Worm (Caenorhabditis elegans) whole organism, L4 larva: ENCODE data around the gene bgal-1.

Experiments used
- D1046.2 ChIP-seq: fragments of 200-800 bp; sonication (Bioruptor generic); IDR thresholded peaks from 2 replicates; pipeline ENCODE4 v1.3.6; 2022; ENCODE audit warnings: missing genetic modification characterization, missing compliant biosample characterization
- F10B5.3 ChIP-seq: sonication (generic microtip); optimal IDR thresholded peaks from 2 replicates; lab custom pipeline; 2016; ENCODE audit warnings: mild to moderate bottlenecking, missing genetic modification characterization, missing compliant biosample characterization
- F26F4.8 ChIP-seq: fragments of 200-800 bp; sonication (Bioruptor generic); conservative IDR thresholded peaks from 2 replicates; pipeline ENCODE4 v1.3.6; 2022; ENCODE audit warnings: missing genetic modification characterization, missing compliant biosample characterization
- F37D6.2 ChIP-seq: sonication (generic microtip); optimal IDR thresholded peaks from 2 replicates; lab custom pipeline; 2016; ENCODE audit warnings: mild to moderate bottlenecking, missing genetic modification characterization, missing compliant biosample characterization
- F44E2.7 ChIP-seq: fragments of 200-800 bp; sonication (Bioruptor generic); IDR thresholded peaks from 2 replicates; pipeline ENCODE4 v2.1.2; 2022; ENCODE audit warnings: missing genetic modification characterization, missing compliant biosample characterization
- Y48G9A.11 ChIP-seq: fragments of 200-800 bp; sonication (Bioruptor generic); IDR thresholded peaks from 2 replicates; pipeline ENCODE4 v1.3.6; 2022; ENCODE audit warnings: missing genetic modification reagents, missing genetic modification characterization, missing compliant biosample characterization
- aha-1 ChIP-seq: fragments of 150-350 bp; peaks from one replicate; lab custom pipeline; 2014; ENCODE audit warnings: missing biosample characterization, missing genetic modification characterization
- attf-4 ChIP-seq: sonication (generic microtip); optimal IDR thresholded peaks from 3 replicates; lab custom pipeline; 2017; ENCODE audit warnings: missing biosample characterization, missing genetic modification characterization
- ceh-20 ChIP-seq: fragments of 200-800 bp; sonication (Bioruptor generic); IDR thresholded peaks from 2 replicates; pipeline ENCODE4 v1.3.6; 2022; ENCODE audit warnings: missing genetic modification reagents, missing genetic modification characterization, missing compliant biosample characterization
- ceh-62 ChIP-seq: sonication (generic microtip); optimal IDR thresholded peaks from 2 replicates; lab custom pipeline; 2017; ENCODE audit warnings: missing biosample characterization, missing genetic modification characterization
- daf-16 ChIP-seq, 3 experiments: sonication (generic microtip); optimal IDR thresholded peaks; 2 replicates each; lab custom pipeline; 2016 to 2017; ENCODE audit warnings: missing genetic modification characterization in 3 of 3, missing genetic modification reagents in 3 of 3, mild to moderate bottlenecking in 2 of 3, missing compliant biosample characterization in 2 of 3, missing biosample characterization in 1 of 3, moderate library complexity in 1 of 3
- daf-8 ChIP-seq: fragments of 200-800 bp; sonication (Bioruptor generic); IDR thresholded peaks from 2 replicates; pipeline ENCODE4 v1.3.6; 2022; ENCODE audit warnings: missing genetic modification characterization, missing compliant biosample characterization
- dmd-6 ChIP-seq: fragments of 200-800 bp; sonication (Bioruptor generic); IDR thresholded peaks from 2 replicates; pipeline ENCODE4 v1.3.6; 2022; ENCODE audit warnings: missing genetic modification reagents, missing genetic modification characterization, missing compliant biosample characterization
- dve-1 ChIP-seq: sonication (generic microtip); optimal IDR thresholded peaks from 2 replicates; lab custom pipeline; 2017; ENCODE audit warnings: antibody characterized with exemption, mild to moderate bottlenecking, missing genetic modification characterization, missing compliant biosample characterization; ENCODE audit not compliant: insufficient read depth
- egl-43 ChIP-seq: fragments of 200-800 bp; sonication (Bioruptor generic); IDR thresholded peaks from 2 replicates; pipeline ENCODE4 v1.3.6; 2022; ENCODE audit warnings: missing genetic modification reagents, missing genetic modification characterization, missing compliant biosample characterization
- fkh-10 ChIP-seq: fragments of 150-350 bp; optimal IDR thresholded peaks from 2 replicates; lab custom pipeline; 2014; ENCODE audit warnings: missing biosample characterization, missing genetic modification reagents, missing genetic modification characterization
- hlh-11 ChIP-seq: fragments of 200-800 bp; sonication (Bioruptor generic); optimal IDR thresholded peaks from 2 replicates; lab custom pipeline; 2018; ENCODE audit warnings: mild to moderate bottlenecking, missing genetic modification characterization, missing compliant biosample characterization
- hlh-30 ChIP-seq: sonication (generic microtip); optimal IDR thresholded peaks from 2 replicates; lab custom pipeline; 2017; ENCODE audit warnings: antibody characterized with exemption, mild to moderate bottlenecking, missing genetic modification characterization, missing compliant biosample characterization; ENCODE audit not compliant: insufficient read depth
- lin-13 ChIP-seq: fragments of 150-350 bp; optimal IDR thresholded peaks from 2 replicates; lab custom pipeline; 2014; ENCODE audit warnings: missing biosample characterization, missing genetic modification reagents, missing genetic modification characterization
- lin-29 ChIP-seq: fragments of 200-800 bp; sonication (Bioruptor generic); IDR thresholded peaks from 2 replicates; pipeline ENCODE4 v1.3.6; 2022; ENCODE audit warnings: missing genetic modification reagents, missing genetic modification characterization, missing compliant biosample characterization
- lin-39 ChIP-seq: fragments of 150-350 bp; optimal IDR thresholded peaks from 2 replicates; lab custom pipeline; 2014; ENCODE audit warnings: missing biosample characterization, missing genetic modification reagents, missing genetic modification characterization
- lir-3 ChIP-seq: sonication (generic microtip); optimal IDR thresholded peaks from 2 replicates; lab custom pipeline; 2016; ENCODE audit warnings: mild to moderate bottlenecking, missing genetic modification characterization, missing compliant biosample characterization
- mdl-1 ChIP-seq, 2 experiments: fragments of 150-350 bp in 1 of 2; sonication (generic microtip) in 1 of 2; optimal IDR thresholded peaks; 2 replicates each; lab custom pipeline; 2014 to 2017; ENCODE audit warnings: missing biosample characterization in 2 of 2, missing genetic modification characterization in 2 of 2
- mep-1 ChIP-seq: fragments of 150-350 bp; sonication (generic microtip); optimal IDR thresholded peaks from 3 replicates; lab custom pipeline; 2014; ENCODE audit warnings: missing biosample characterization, missing genetic modification characterization
- mxl-2 ChIP-seq: fragments of 200-800 bp; sonication (Bioruptor generic); conservative IDR thresholded peaks from 2 replicates; pipeline ENCODE4 v1.3.6; 2022; ENCODE audit warnings: missing genetic modification reagents, missing genetic modification characterization, missing compliant biosample characterization
- mxl-3 ChIP-seq: fragments of 200-800 bp; sonication (Bioruptor generic); optimal IDR thresholded peaks from 2 replicates; lab custom pipeline; 2018; ENCODE audit warnings: mild to moderate bottlenecking, missing genetic modification characterization, missing compliant biosample characterization
- nhr-25 ChIP-seq: sonication (generic microtip); optimal IDR thresholded peaks from 2 replicates; lab custom pipeline; 2017; ENCODE audit warnings: missing genetic modification characterization, mild to moderate bottlenecking, missing compliant biosample characterization, antibody characterized with exemption, moderate library complexity, borderline replicate concordance; ENCODE audit not compliant: insufficient read depth
- nhr-28 ChIP-seq: fragments of 150-350 bp; optimal IDR thresholded peaks from 2 replicates; lab custom pipeline; 2014; ENCODE audit warnings: missing biosample characterization, missing genetic modification characterization
- nhr-42 ChIP-seq: fragments of 200-800 bp; sonication (Bioruptor generic); IDR thresholded peaks from 2 replicates; pipeline ENCODE4 v1.3.6; 2022; ENCODE audit warnings: missing genetic modification characterization, missing compliant biosample characterization
- nhr-48 ChIP-seq: sonication (generic microtip); optimal IDR thresholded peaks from 2 replicates; lab custom pipeline; 2016; ENCODE audit warnings: mild to moderate bottlenecking, missing genetic modification characterization, missing compliant biosample characterization
- nhr-77 ChIP-seq: fragments of 150-350 bp; optimal IDR thresholded peaks from 2 replicates; lab custom pipeline; 2014; ENCODE audit warnings: missing biosample characterization, missing genetic modification characterization
- pha-4 ChIP-seq, 2 experiments: fragments of 150-350 bp in 1 of 2; fragments of 200-800 bp in 1 of 2; sonication (Bioruptor generic) in 1 of 2; IDR thresholded peaks in 1 of 2; optimal IDR thresholded peaks in 1 of 2; 2 replicates each; pipeline versions ENCODE4 v1.3.6 to Lab custom; 2014 to 2022; ENCODE audit warnings: missing genetic modification characterization in 2 of 2, missing genetic modification reagents in 2 of 2, missing biosample characterization in 1 of 2, missing compliant biosample characterization in 1 of 2
- spr-3 ChIP-seq: fragments of 200-800 bp; sonication (Bioruptor generic); optimal IDR thresholded peaks from 2 replicates; lab custom pipeline; 2018; ENCODE audit warnings: mild to moderate bottlenecking, missing genetic modification characterization, missing compliant biosample characterization
- tag-97 ChIP-seq: fragments of 200-800 bp; sonication (Bioruptor generic); IDR thresholded peaks from 2 replicates; pipeline ENCODE4 v1.3.6; 2022; ENCODE audit warnings: missing genetic modification characterization, missing compliant biosample characterization
- unc-39 ChIP-seq: sonication (generic microtip); optimal IDR thresholded peaks from 2 replicates; lab custom pipeline; 2017; ENCODE audit warnings: missing biosample characterization, missing genetic modification characterization
- zag-1 ChIP-seq: fragments of 150-350 bp; optimal IDR thresholded peaks from 2 replicates; lab custom pipeline; 2014; ENCODE audit warnings: missing biosample characterization, missing genetic modification characterization
- zfp-2 ChIP-seq: sonication (generic microtip); optimal IDR thresholded peaks from 2 replicates; lab custom pipeline; 2016; ENCODE audit warnings: mild to moderate bottlenecking, missing genetic modification characterization, missing compliant biosample characterization
- zip-2 ChIP-seq: fragments of 150-350 bp; optimal IDR thresholded peaks from 2 replicates; lab custom pipeline; 2014; ENCODE audit warnings: missing biosample characterization, missing genetic modification characterization

The bgal-1 gene

DNA sequence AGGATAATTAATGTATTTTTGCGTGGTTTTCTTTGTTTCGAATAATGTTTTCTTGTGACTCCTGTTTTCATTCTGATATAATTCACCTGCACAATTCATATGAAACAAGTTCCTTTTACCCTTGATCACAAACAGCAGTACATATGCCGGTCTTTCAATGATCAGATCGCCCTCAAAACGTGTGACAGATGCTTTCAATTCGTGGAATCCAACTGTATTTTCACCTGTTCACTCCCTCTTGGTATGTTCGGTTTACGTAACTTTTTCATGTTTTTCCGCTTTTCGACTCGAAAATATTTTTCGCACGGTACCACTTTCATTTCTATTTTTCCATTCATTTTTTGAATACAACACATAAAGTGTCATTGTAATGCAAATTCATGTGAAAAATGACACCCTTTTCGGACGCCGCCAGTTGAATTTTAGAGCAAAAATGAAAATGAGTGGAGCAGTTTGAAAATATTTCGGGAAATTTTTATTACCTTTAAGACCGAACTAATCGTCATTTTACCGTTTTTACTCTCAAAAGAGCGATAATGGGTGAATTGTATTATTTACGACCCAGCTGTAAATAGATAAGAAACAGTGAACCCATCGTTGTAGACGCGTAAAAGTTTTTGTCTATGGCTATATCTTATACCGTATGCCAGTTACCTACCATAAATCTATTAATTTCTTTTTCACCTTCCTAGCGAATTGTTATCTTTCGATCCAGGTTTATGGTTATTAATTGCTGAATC lies 23.8 kb downstream of the bgal-1 start, which contains the start of gene K10D6.4 (continued):
- no peak for TF ChIP-seq Y48G9A.11 (GFP tag; lab: Robert Waterston, UW)
- no peak for TF ChIP-seq mxl-2
- TF ChIP-seq mxl-3 (GFP tag; lab: Kevin White, UChicago) = no peak
- no peak for TF ChIP-seq zip-2 (tag; lab: Kevin White, UChicago)
- no peak for TF ChIP-seq lin-39 (tag; lab: Kevin White, UChicago)
- TF ChIP-seq tag-97 (GFP tag; lab: Robert Waterston, UW) = no peak
- TF ChIP-seq daf-8 (GFP tag; lab: Robert Waterston, UW) = no peak
- no peak for TF ChIP-seq F44E2.7 (GFP tag; lab: Robert Waterston, UW)
- TF ChIP-seq dve-1 (tag; lab: Kevin White, UChicago) = no peak
- TF ChIP-seq dmd-6 = no peak
- no peak for TF ChIP-seq hlh-30
- no peak for TF ChIP-seq zfp-2 (tag; lab: Kevin White, UChicago)
- no peak for TF ChIP-seq daf-16 (GFP tag; optimal IDR thresholded peaks at IDR 0.05; lab: Kevin White, UChicago)
- TF ChIP-seq daf-16 (tag; optimal IDR thresholded peaks at IDR 0.05; lab: Kevin White, UChicago) = peak; percentile 47
- no peak for TF ChIP-seq nhr-42 (GFP tag; lab: Robert Waterston, UW)
- TF ChIP-seq pha-4 (GFP tag; IDR thresholded peaks at IDR 0.05; lab: Robert Waterston, UW) = no peak
- TF ChIP-seq pha-4 (tag; optimal IDR thresholded peaks at IDR 0.05; lab: Kevin White, UChicago) = no peak

DNA sequence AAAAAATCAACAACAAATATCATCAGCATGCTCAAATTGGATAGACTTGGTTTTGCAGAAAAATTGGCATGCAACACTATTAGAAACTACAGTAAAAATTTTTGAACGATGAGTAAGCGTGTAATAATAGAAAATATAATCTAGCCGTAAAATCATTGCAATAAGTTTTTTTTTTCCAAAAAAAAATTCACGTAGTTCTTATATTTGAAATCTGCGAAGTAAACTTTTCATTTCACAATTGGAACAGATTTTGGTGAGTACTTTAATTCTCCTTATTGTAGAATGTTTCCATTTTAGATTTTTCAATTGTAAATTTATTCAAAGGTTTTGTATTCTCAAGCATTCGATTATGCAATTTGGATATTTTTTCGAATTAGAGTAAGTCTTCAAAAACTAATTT lies 25.5 kb downstream of the bgal-1 start, which contains the start of gene K10D6.3:
TSS of gene K10D6.3 (plus strand) at position 301 of the 400 bp plus-strand sequence.
- no peak for TF ChIP-seq dmd-6
- TF ChIP-seq ceh-20 (GFP tag; lab: Robert Waterston, UW) = no peak
- TF ChIP-seq aha-1 (tag; lab: Kevin White, UChicago) = peak; percentile 74

DNA sequence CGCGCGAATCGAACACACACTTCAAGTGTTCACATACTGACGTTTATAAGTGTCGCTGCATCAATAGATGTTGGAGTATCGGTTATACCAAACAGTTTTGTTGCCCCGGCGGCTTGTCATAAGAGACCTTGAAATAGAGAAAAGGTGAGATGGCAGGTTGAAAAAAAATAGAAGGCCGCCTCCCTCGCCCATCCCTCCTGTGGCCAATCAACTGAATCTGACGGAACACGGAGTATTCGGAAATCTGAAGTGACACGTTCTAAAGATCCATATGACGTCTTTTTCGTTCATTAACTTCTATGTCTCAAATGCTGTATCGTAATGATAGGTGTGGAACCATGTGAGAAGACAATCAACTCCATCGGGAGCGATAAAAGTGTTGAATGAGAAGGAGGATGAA lies 26.3 kb downstream of the bgal-1 start:
- TF ChIP-seq nhr-25 (tag; lab: Kevin White, UChicago) = peak; percentile 63
- no peak for TF ChIP-seq lin-29 (GFP tag; lab: Robert Waterston, UW)
- peak; percentile 5 for TF ChIP-seq mxl-3 (GFP tag; lab: Kevin White, UChicago)

DNA sequence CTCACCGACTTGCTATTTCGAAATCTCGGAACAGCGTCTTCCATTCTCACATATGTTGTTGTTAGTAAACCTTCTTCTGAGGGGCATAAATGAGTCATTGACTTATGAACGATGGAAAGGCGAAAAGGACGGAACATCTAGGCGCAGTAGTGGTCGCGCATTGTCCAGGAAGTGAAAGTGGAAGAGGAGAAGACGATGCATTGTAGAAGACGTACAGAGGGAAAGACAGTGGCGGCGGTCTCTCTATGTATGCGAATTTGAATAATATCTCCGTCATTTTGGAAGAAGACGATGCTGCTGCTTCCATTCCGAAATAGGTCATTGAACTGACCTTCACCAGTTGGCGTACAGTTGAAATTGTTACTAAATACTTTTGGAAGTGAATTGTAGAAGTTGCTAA lies 27.7 kb downstream of the bgal-1 start:
- TF ChIP-seq aha-1 (tag; lab: Kevin White, UChicago) = peak; percentile 82
- TF ChIP-seq hlh-11 = no peak

DNA sequence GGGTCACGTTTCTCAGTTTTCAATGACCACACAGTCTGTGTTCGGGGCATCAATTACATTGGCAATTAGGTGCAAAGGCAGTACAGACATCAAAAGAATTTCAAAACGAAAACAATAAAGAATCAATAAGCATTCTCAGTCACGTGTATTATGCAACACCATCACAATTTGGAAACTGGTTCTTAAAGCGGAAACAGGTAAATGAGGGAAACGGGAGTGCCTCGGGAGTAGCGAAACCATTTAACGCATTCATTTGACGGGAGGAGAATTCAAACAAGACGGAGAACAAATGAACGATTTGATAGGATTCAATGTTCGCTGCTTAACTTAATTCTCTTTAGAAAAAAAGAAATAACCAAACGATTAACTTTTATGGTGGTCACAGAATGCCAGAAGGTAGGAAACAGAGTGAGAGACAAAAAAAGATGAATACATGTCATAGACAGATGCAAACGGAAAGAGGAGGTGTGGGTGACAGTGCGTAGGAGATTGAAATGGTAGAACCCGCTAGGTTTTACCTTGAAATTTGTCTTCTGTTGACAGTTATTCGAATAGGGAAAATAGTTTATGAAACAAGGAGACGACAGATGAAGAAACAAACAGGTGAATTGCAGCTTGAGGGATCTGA lies 29.1 kb downstream of the bgal-1 start:
- TF ChIP-seq nhr-28 (peak; percentile 16), spr-3 (no peak), aha-1 (tag; lab: Kevin White, UChicago) (peak; percentile 97), F37D6.2 (tag; lab: Kevin White, UChicago) (no peak), egl-43 (GFP tag; lab: Robert Waterston, UW) (no peak), F26F4.8 (GFP tag; lab: Robert Waterston, UW) (no peak), ceh-62 (tag; lab: Kevin White, UChicago) (no peak), fkh-10 (GFP tag; lab: Kevin White, UChicago) (no peak), zag-1 (tag; lab: Kevin White, UChicago) (no peak), nhr-48 (tag; lab: Kevin White, UChicago) (no peak), unc-39 (tag; lab: Kevin White, UChicago) (no peak), mxl-2 (no peak), F10B5.3 (tag; lab: Kevin White, UChicago) (no peak), mep-1 (tag; lab: Kevin White, UChicago) (peak; percentile 7), hlh-30 (peak; percentile 21), attf-4 (tag; lab: Kevin White, UChicago) (no peak), D1046.2 (GFP tag; lab: Robert Waterston, UW) (no peak), nhr-77 (tag; lab: Kevin White, UChicago) (no peak), lir-3 (tag; lab: Kevin White, UChicago) (no peak), mdl-1 (tag; optimal IDR thresholded peaks at IDR 0.05; lab: Kevin White, UChicago) (no peak), ceh-20 (GFP tag; lab: Robert Waterston, UW) (no peak), lin-13 (GFP tag; lab: Kevin White, UChicago) (no peak)
